Worm (Caenorhabditis elegans) whole organism, early embryonic: ENCODE data around the gene C09G9.3.

Source experiments
- aly-1 ChIP-seq: sonication (generic microtip); optimal IDR thresholded peaks from 2 replicates; lab custom pipeline; 2016; ENCODE audit warnings: missing genetic modification characterization, missing compliant biosample characterization
- ama-1 ChIP-seq: fragments of 150-350 bp; optimal IDR thresholded peaks from 2 replicates; lab custom pipeline; 2014
- scrt-1 ChIP-seq: fragments of 200-800 bp; sonication (Bioruptor generic); IDR thresholded peaks from 2 replicates; pipeline ENCODE4 v1.3.6; 2022; ENCODE audit warnings: missing genetic modification characterization, missing compliant biosample characterization
- sea-1 ChIP-seq: fragments of 200-800 bp; sonication (Bioruptor generic); conservative IDR thresholded peaks from 2 replicates; pipeline ENCODE4 v1.3.6; 2022; ENCODE audit warnings: missing genetic modification characterization, missing compliant biosample characterization
- tbx-11 ChIP-seq: fragments of 200-800 bp; sonication (Bioruptor generic); IDR thresholded peaks from 2 replicates; pipeline ENCODE4 v1.3.6; 2022; ENCODE audit warnings: missing genetic modification characterization, missing compliant biosample characterization
- tra-4 ChIP-seq: sonication (generic microtip); optimal IDR thresholded peaks from 2 replicates; lab custom pipeline; 2017; ENCODE audit warnings: missing genetic modification characterization, missing compliant biosample characterization

DNA sequence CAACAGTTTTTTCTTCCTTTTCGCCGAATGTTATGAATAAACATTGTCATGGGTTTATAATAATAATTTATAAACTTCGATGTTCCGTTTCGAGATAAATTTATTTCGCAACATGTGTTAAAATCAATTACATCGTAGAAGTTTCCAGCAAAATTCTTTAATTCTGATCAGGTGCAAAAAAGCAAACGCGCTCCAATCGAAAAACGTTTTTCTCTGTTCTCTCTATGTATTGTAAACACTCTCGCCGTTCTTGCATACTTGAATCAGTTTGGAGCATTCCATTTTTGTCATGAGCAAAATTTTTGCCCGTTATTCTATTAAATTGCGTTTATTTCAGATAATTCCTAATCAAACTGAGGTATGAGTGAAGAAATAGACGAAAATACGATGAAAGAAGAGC lies 20.9 kb upstream of the C09G9.3 start, which contains the start of gene rad-54.L2:
- TF ChIP-seq aly-1 (tag; lab: Kevin White, UChicago), result no peak
- TF ChIP-seq ama-1 (lab: Kevin White, UChicago), result no peak
- no peak for TF ChIP-seq tra-4 (tag; lab: Kevin White, UChicago)
- no peak for TF ChIP-seq tbx-11 (GFP tag; lab: Robert Waterston, UW)
- TF ChIP-seq sea-1 (GFP tag; lab: Robert Waterston, UW), result no peak
- no peak for TF ChIP-seq scrt-1
